Worm (Caenorhabditis elegans) whole organism, L1 larva: Measurements from ENCODE around the gene C47E8.11.

ENCODE experiments used
- C04F5.9 ChIP-seq: sonication (generic microtip); optimal IDR thresholded peaks from 2 replicates; lab custom pipeline; 2016; ENCODE audit warnings: missing genetic modification characterization, missing compliant biosample characterization
- C34B4.2 ChIP-seq: sonication (generic microtip); optimal IDR thresholded peaks from 2 replicates; lab custom pipeline; 2017; ENCODE audit warnings: mild to moderate bottlenecking, missing genetic modification characterization, missing compliant biosample characterization
- aha-1 ChIP-seq: fragments of 150-350 bp; optimal IDR thresholded peaks from 2 replicates; lab custom pipeline; 2014; ENCODE audit warnings: missing biosample characterization, missing genetic modification characterization
- alr-1 ChIP-seq: fragments of 200-800 bp; sonication (Bioruptor generic); optimal IDR thresholded peaks from 2 replicates; lab custom pipeline; 2018; ENCODE audit warnings: borderline replicate concordance, mild to moderate bottlenecking, missing genetic modification characterization, missing compliant biosample characterization
- aly-2 ChIP-seq: fragments of 150-350 bp; optimal IDR thresholded peaks from 2 replicates; lab custom pipeline; 2014; ENCODE audit warnings: missing biosample characterization, missing genetic modification characterization
- ama-1 ChIP-seq: fragments of 150-350 bp; optimal IDR thresholded peaks from 2 replicates; lab custom pipeline; 2014
- blmp-1 ChIP-seq: fragments of 150-350 bp; optimal IDR thresholded peaks from 2 replicates; lab custom pipeline; 2014; ENCODE audit warnings: missing biosample characterization, missing genetic modification characterization
- ceh-63 ChIP-seq: fragments of 200-800 bp; sonication (Bioruptor generic); optimal IDR thresholded peaks from 2 replicates; lab custom pipeline; 2018; ENCODE audit warnings: mild to moderate bottlenecking, missing genetic modification characterization, missing compliant biosample characterization
- ceh-8 ChIP-seq: fragments of 200-800 bp; sonication (Bioruptor generic); optimal IDR thresholded peaks from 2 replicates; lab custom pipeline; 2018; ENCODE audit warnings: mild to moderate bottlenecking, missing genetic modification characterization, moderate library complexity, missing compliant biosample characterization
- ceh-88 ChIP-seq: fragments of 200-800 bp; sonication (Bioruptor generic); IDR thresholded peaks from 2 replicates; pipeline ENCODE4 v1.3.6; 2022; ENCODE audit warnings: missing genetic modification characterization, missing compliant biosample characterization
- ceh-90 ChIP-seq: sonication (generic microtip); optimal IDR thresholded peaks from 2 replicates; lab custom pipeline; 2016; ENCODE audit warnings: missing genetic modification characterization, missing compliant biosample characterization
- ces-1 ChIP-seq: fragments of 150-350 bp; optimal IDR thresholded peaks from 2 replicates; lab custom pipeline; 2014; ENCODE audit warnings: missing biosample characterization, missing genetic modification reagents, missing genetic modification characterization
- dpl-1 ChIP-seq, 3 experiments: fragments of 150-350 bp in 2 of 3; sonication (generic microtip) in 1 of 3; optimal IDR thresholded peaks; 2 replicates each; lab custom pipeline; 2014 to 2017; ENCODE audit warnings: missing biosample characterization in 3 of 3, missing genetic modification characterization in 3 of 3, missing genetic modification reagents in 3 of 3
- efl-1 ChIP-seq, 4 experiments: fragments of 150-350 bp; optimal IDR thresholded peaks in 3 of 4; peaks in 1 of 4; 1 replicate in 1 of 4; 2 replicates in 3 of 4; lab custom pipeline; 2014; ENCODE audit warnings: missing biosample characterization in 2 of 4, missing genetic modification characterization in 2 of 4, missing genetic modification reagents in 2 of 4
- elt-2 ChIP-seq: sonication (generic microtip); optimal IDR thresholded peaks from 2 replicates; lab custom pipeline; 2016; ENCODE audit warnings: missing genetic modification characterization, mild to moderate bottlenecking, inconsistent platforms, missing compliant biosample characterization, missing genetic modification reagents
- elt-3 ChIP-seq, 6 experiments: fragments of 150-350 bp in 1 of 6; sonication (generic microtip); optimal IDR thresholded peaks; 2 replicates each; lab custom pipeline; 2017 to 2018; ENCODE audit warnings: missing biosample characterization in 6 of 6, missing genetic modification characterization in 6 of 6, inconsistent platforms in 1 of 6
- ets-5 ChIP-seq: fragments of 200-800 bp; sonication (Bioruptor generic); IDR thresholded peaks from 2 replicates; pipeline ENCODE4 v1.3.6; 2022; ENCODE audit warnings: missing genetic modification characterization, missing compliant biosample characterization
- fkh-4 ChIP-seq: sonication (generic microtip); optimal IDR thresholded peaks from 2 replicates; lab custom pipeline; 2016; ENCODE audit warnings: missing compliant biosample characterization, missing genetic modification characterization, borderline replicate concordance
- fkh-8 ChIP-seq: sonication (generic microtip); optimal IDR thresholded peaks from 2 replicates; lab custom pipeline; 2016; ENCODE audit warnings: mild to moderate bottlenecking, missing genetic modification characterization, missing compliant biosample characterization
- fos-1 ChIP-seq: fragments of 150-350 bp; optimal IDR thresholded peaks from 2 replicates; lab custom pipeline; 2014; ENCODE audit warnings: missing biosample characterization, missing genetic modification characterization
- grh-1 ChIP-seq: fragments of 200-800 bp; sonication (Bioruptor generic); IDR thresholded peaks from 2 replicates; pipeline ENCODE4 v1.3.6; 2022; ENCODE audit warnings: missing genetic modification reagents, missing genetic modification characterization, missing compliant biosample characterization
- hlh-17 ChIP-seq: fragments of 200-800 bp; sonication (Bioruptor generic); optimal IDR thresholded peaks from 2 replicates; lab custom pipeline; 2018; ENCODE audit warnings: missing genetic modification characterization, mild to moderate bottlenecking, missing compliant biosample characterization, moderate library complexity, borderline replicate concordance
- hpl-2 ChIP-seq: fragments of 150-350 bp; optimal IDR thresholded peaks from 2 replicates; lab custom pipeline; 2014; ENCODE audit warnings: missing biosample characterization, missing genetic modification reagents, missing genetic modification characterization
- jun-1 ChIP-seq: fragments of 150-350 bp; optimal IDR thresholded peaks from 2 replicates; lab custom pipeline; 2014; ENCODE audit warnings: missing biosample characterization, missing genetic modification reagents, missing genetic modification characterization
- lin-14 ChIP-seq: fragments of 200-800 bp; sonication (Bioruptor generic); optimal IDR thresholded peaks from 2 replicates; lab custom pipeline; 2018; ENCODE audit warnings: mild to moderate bottlenecking, missing genetic modification characterization, moderate library complexity, missing compliant biosample characterization
- lin-35 ChIP-seq, 2 experiments: fragments of 150-350 bp; optimal IDR thresholded peaks; 2 replicates each; lab custom pipeline; 2014; ENCODE audit warnings: missing biosample characterization in 2 of 2, missing genetic modification characterization in 2 of 2, missing genetic modification reagents in 2 of 2
- mab-9 ChIP-seq: fragments of 200-800 bp; sonication (Bioruptor generic); IDR thresholded peaks from 2 replicates; pipeline ENCODE4 v1.3.6; 2022; ENCODE audit warnings: missing genetic modification reagents, missing genetic modification characterization, missing compliant biosample characterization
- mdl-1 ChIP-seq, 2 experiments: fragments of 150-350 bp; optimal IDR thresholded peaks; 2 replicates each; lab custom pipeline; 2014 to 2017; ENCODE audit warnings: missing biosample characterization in 2 of 2, missing genetic modification characterization in 2 of 2, inconsistent platforms in 1 of 2
- mep-1 ChIP-seq: fragments of 150-350 bp; optimal IDR thresholded peaks from 2 replicates; lab custom pipeline; 2014; ENCODE audit warnings: missing biosample characterization, missing genetic modification characterization
- nhr-12 ChIP-seq: sonication (generic microtip); optimal IDR thresholded peaks from 2 replicates; lab custom pipeline; 2017; ENCODE audit warnings: missing biosample characterization, missing genetic modification characterization
- nhr-20 ChIP-seq: sonication (generic microtip); optimal IDR thresholded peaks from 2 replicates; lab custom pipeline; 2016; ENCODE audit warnings: mild to moderate bottlenecking, missing genetic modification characterization, missing compliant biosample characterization
- nhr-76 ChIP-seq: sonication (generic microtip); optimal IDR thresholded peaks from 2 replicates; lab custom pipeline; 2017; ENCODE audit warnings: missing biosample characterization, missing genetic modification characterization
- nhr-84 ChIP-seq: sonication (generic microtip); optimal IDR thresholded peaks from 2 replicates; lab custom pipeline; 2017; ENCODE audit warnings: missing biosample characterization, missing genetic modification characterization
- nhr-85 ChIP-seq: sonication (generic microtip); peaks from one replicate; lab custom pipeline; 2016; ENCODE audit warnings: missing genetic modification characterization, inconsistent platforms, missing compliant biosample characterization
- rnt-1 ChIP-seq: sonication (generic microtip); optimal IDR thresholded peaks from 2 replicates; lab custom pipeline; 2016; ENCODE audit warnings: mild to moderate bottlenecking, missing genetic modification characterization, moderate library complexity, missing compliant biosample characterization
- skn-1 ChIP-seq: fragments of 150-350 bp; optimal IDR thresholded peaks from 2 replicates; lab custom pipeline; 2014; ENCODE audit warnings: missing biosample characterization, missing genetic modification characterization
- snpc-4 ChIP-seq: fragments of 150-350 bp; optimal IDR thresholded peaks from 2 replicates; lab custom pipeline; 2014; ENCODE audit warnings: missing biosample characterization, missing genetic modification characterization
- tbx-2 ChIP-seq: sonication (generic microtip); optimal IDR thresholded peaks from 2 replicates; lab custom pipeline; 2016; ENCODE audit warnings: missing genetic modification characterization, missing compliant biosample characterization
- tlp-1 ChIP-seq: fragments of 150-350 bp; optimal IDR thresholded peaks from 2 replicates; lab custom pipeline; 2014; ENCODE audit warnings: missing biosample characterization, missing genetic modification characterization
- unc-130 ChIP-seq: fragments of 150-350 bp; optimal IDR thresholded peaks from 2 replicates; lab custom pipeline; 2017; ENCODE audit warnings: missing biosample characterization, missing genetic modification characterization, inconsistent platforms
- unc-62 ChIP-seq: fragments of 150-350 bp; optimal IDR thresholded peaks from 2 replicates; lab custom pipeline; 2014; ENCODE audit warnings: missing biosample characterization, missing genetic modification reagents, missing genetic modification characterization
- ztf-11 ChIP-seq, 2 experiments: sonication (generic microtip); optimal IDR thresholded peaks; 2 replicates each; lab custom pipeline; 2016 to 2017; ENCODE audit warnings: missing genetic modification characterization in 2 of 2, missing biosample characterization in 1 of 2, missing compliant biosample characterization in 1 of 2
- ztf-4 ChIP-seq: fragments of 150-350 bp; optimal IDR thresholded peaks from 2 replicates; lab custom pipeline; 2014; ENCODE audit warnings: missing biosample characterization, missing genetic modification characterization

C47E8.11 gene

DNA sequence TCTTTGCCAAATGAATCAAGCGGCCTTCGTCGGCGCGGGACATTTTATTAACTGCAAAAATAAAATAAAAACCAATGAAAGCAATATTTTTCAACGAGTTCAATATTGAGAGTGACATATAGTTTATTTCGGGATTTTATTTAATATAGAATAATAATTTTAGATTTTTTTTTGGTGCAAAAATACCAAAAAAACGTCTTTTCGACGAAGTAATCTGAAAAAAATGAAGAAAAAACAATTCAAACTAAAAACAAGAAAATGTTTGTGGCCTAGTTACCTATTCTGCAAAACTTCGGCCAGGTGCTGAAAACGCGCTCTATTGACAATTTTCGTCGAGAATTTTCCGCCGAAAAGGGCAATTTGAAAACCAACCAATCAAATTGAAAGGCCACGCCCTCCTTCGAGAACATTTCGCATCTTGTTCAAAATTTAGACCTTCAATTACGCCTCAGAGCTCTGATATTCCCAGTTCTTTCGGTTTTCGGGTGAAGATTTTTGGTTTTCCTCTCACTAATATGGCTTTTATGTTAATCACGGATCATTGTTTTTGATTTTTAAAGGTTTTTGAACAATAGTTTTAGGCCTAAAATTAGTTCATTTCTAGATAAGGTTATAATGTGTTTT is 2.9 kb upstream of the C47E8.11 start, which contains the start of gene C47E8.4 (continued):
- TF ChIP-seq mab-9 (GFP tag; lab: Robert Waterston, UW) (peak; percentile 99), ceh-88 (GFP tag; lab: Robert Waterston, UW) (peak; percentile 96), nhr-12 (tag; lab: Kevin White, UChicago) (peak; percentile 74), ets-5 (GFP tag; lab: Robert Waterston, UW) (no peak), mdl-1 (tag; optimal IDR thresholded peaks at IDR 0.05; lab: Kevin White, UChicago) (peak in 1 of 2 experiments; percentile 90), nhr-76 (tag; lab: Kevin White, UChicago) (peak; percentile 83), tlp-1 (tag; lab: Kevin White, UChicago) (no peak), ceh-90 (tag; lab: Kevin White, UChicago) (peak; percentile 96), nhr-20 (peak; percentile 99), grh-1 (peak; percentile 98), tbx-2 (tag; lab: Kevin White, UChicago) (peak; percentile 100), ceh-63 (GFP tag; lab: Kevin White, UChicago) (peak; percentile 96), ceh-8 (peak; percentile 98), efl-1 (optimal IDR thresholded peaks at IDR 0.05; lab: Kevin White, UChicago) (peak; percentile 95), efl-1 (GFP tag; optimal IDR thresholded peaks at IDR 0.05 in 1 of 2; lab: Kevin White, UChicago) (peak; percentile 86 to 99), C04F5.9 (tag; lab: Kevin White, UChicago) (peak; percentile 97), snpc-4 (tag; lab: Kevin White, UChicago) (peak; percentile 89), aha-1 (tag; lab: Kevin White, UChicago) (peak; percentile 94), nhr-84 (peak; percentile 49), fkh-4 (tag; lab: Kevin White, UChicago) (peak; percentile 99), hlh-17 (peak; percentile 85), elt-3 (tag; optimal IDR thresholded peaks at IDR 0.05; lab: Kevin White, UChicago) (peak in 4 of 6 experiments; percentile 12 to 99 (median 89)), lin-14 (GFP tag; lab: Kevin White, UChicago) (peak; percentile 99), aly-2 (tag; lab: Kevin White, UChicago) (peak; percentile 95), fos-1 (peak; percentile 95), nhr-85 (tag; lab: Kevin White, UChicago) (peak; percentile 99), jun-1 (peak; percentile 98), hpl-2 (GFP tag; lab: Kevin White, UChicago) (peak; percentile 54), unc-130 (peak; percentile 97), lin-35 (GFP tag; optimal IDR thresholded peaks at IDR 0.05; lab: Kevin White, UChicago) (peak; percentile 91 to 92), unc-62 (GFP tag; lab: Kevin White, UChicago) (peak; percentile 75), C34B4.2 (peak; percentile 89), fkh-8 (peak; percentile 100)

DNA sequence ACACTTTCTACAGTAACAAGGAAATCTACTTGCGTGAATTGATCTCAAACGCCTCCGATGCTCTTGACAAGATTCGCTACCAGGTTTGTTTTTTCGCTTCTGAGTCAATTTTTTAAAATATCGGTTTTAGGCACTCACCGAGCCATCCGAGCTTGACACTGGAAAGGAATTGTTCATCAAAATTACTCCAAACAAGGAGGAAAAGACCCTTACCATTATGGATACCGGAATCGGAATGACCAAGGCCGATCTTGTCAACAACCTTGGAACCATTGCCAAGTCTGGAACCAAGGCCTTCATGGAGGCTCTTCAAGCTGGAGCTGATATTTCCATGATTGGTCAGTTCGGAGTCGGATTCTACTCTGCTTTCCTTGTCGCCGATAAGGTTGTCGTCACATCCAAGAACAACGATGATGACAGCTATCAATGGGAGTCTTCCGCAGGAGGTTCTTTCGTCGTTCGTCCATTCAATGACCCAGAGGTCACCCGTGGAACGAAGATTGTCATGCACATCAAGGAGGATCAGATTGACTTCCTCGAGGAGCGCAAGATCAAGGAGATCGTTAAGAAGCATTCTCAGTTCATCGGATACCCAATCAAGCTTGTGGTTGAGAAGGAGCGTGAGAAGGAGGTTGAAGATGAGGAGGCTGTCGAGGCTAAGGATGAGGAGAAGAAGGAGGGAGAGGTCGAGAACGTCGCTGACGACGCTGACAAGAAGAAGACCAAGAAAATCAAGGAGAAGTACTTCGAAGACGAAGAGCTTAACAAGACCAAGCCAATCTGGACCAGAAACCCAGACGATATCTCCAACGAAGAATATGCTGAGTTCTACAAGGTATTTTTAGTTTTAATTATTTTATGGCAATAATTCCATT is 1.9 kb upstream of the C47E8.11 start:
- TF ChIP-seq nhr-85 (tag; lab: Kevin White, UChicago) (peak; percentile 50), aha-1 (tag; lab: Kevin White, UChicago) (no peak), ztf-11 (tag; optimal IDR thresholded peaks at IDR 0.05; lab: Kevin White, UChicago) (peak in 1 of 2 experiments; percentile 18), fkh-4 (tag; lab: Kevin White, UChicago) (no peak), dpl-1 (GFP tag; optimal IDR thresholded peaks at IDR 0.05; lab: Kevin White, UChicago) (no peak), nhr-84 (peak; percentile 70), efl-1 (optimal IDR thresholded peaks at IDR 0.05; lab: Kevin White, UChicago) (no peak), efl-1 (GFP tag; optimal IDR thresholded peaks at IDR 0.05 in 1 of 2; lab: Kevin White, UChicago) (peak in 1 of 2 experiments; percentile 11), skn-1 (tag; lab: Kevin White, UChicago) (peak; percentile 20), ceh-63 (GFP tag; lab: Kevin White, UChicago) (peak; percentile 50), blmp-1 (tag; lab: Kevin White, UChicago) (no peak), ces-1 (GFP tag; lab: Kevin White, UChicago) (no peak), elt-2 (peak; percentile 3), ztf-4 (tag; lab: Kevin White, UChicago) (peak; percentile 18), lin-14 (GFP tag; lab: Kevin White, UChicago) (peak; percentile 5), mep-1 (tag; lab: Kevin White, UChicago) (peak; percentile 26), rnt-1 (tag; lab: Kevin White, UChicago) (peak; percentile 26), alr-1 (tag; lab: Kevin White, UChicago) (peak; percentile 100), ama-1 (lab: Kevin White, UChicago) (peak; percentile 85)
